Fruit fly (Drosophila melanogaster) whole organism, embryonic: ENCODE results near the gene CG34160.

ENCODE experiments used
- Awh ChIP-seq: fragments of 200-800 bp; sonication (Bioruptor generic); IDR thresholded peaks from 2 replicates; pipeline ENCODE4, ENCODE4 v1.3.6; 2022; ENCODE audit warnings: missing biosample characterization, missing genetic modification characterization
- CG10565 ChIP-seq: fragments of 200-800 bp; sonication (Bioruptor generic); optimal IDR thresholded peaks from 3 replicates; lab custom pipeline; 2016; ENCODE audit warnings: missing biosample characterization, mild to moderate bottlenecking, missing genetic modification characterization
- CG10979 ChIP-seq: fragments of 200-800 bp; sonication (Bioruptor generic); optimal IDR thresholded peaks from 2 replicates; lab custom pipeline; 2018; ENCODE audit warnings: missing biosample characterization, mild to moderate bottlenecking, missing genetic modification characterization, moderate library complexity
- CG11560 ChIP-seq: fragments of 200-800 bp; sonication (Bioruptor generic); IDR thresholded peaks from 3 replicates; pipeline ENCODE4 v1.3.6; 2022; ENCODE audit warnings: missing biosample characterization, missing genetic modification characterization
- CG12299 ChIP-seq: fragments of 200-800 bp; sonication (Bioruptor generic); optimal IDR thresholded peaks from 2 replicates; lab custom pipeline; 2018; ENCODE audit warnings: missing biosample characterization, mild to moderate bottlenecking, missing genetic modification characterization
- CG16779 ChIP-seq: fragments of 200-800 bp; sonication (Bioruptor generic); IDR thresholded peaks from 2 replicates; pipeline ENCODE4 v1.3.6; 2022; ENCODE audit warnings: missing biosample characterization, missing genetic modification characterization
- CG17385 ChIP-seq: fragments of 200-800 bp; sonication (Bioruptor generic); optimal IDR thresholded peaks from 3 replicates; lab custom pipeline; 2018; ENCODE audit warnings: missing biosample characterization, mild to moderate bottlenecking, missing genetic modification characterization
- CG17612 ChIP-seq: fragments of 200-800 bp; sonication (Bioruptor generic); IDR thresholded peaks from 2 replicates; pipeline ENCODE4 v1.3.6; 2022; ENCODE audit warnings: missing biosample characterization, missing genetic modification characterization
- CG18619 ChIP-seq: fragments of 200-800 bp; sonication (Bioruptor generic); optimal IDR thresholded peaks from 3 replicates; lab custom pipeline; 2017; ENCODE audit warnings: missing biosample characterization, mild to moderate bottlenecking, missing genetic modification characterization
- CG31441 ChIP-seq: fragments of 200-800 bp; sonication (Bioruptor generic); IDR thresholded peaks from 2 replicates; pipeline ENCODE4 v1.3.6; 2022; ENCODE audit warnings: missing biosample characterization, missing genetic modification characterization
- CG32532 ChIP-seq: fragments of 200-800 bp; sonication (Bioruptor generic); IDR thresholded peaks from 2 replicates; pipeline ENCODE4 v1.3.6; 2022; ENCODE audit warnings: missing biosample characterization, missing genetic modification characterization
- CG34422 ChIP-seq: fragments of 200-800 bp; sonication (Bioruptor generic); IDR thresholded peaks from 3 replicates; pipeline ENCODE4 v1.3.6; 2022; ENCODE audit warnings: missing biosample characterization, missing genetic modification characterization
- CG3847 ChIP-seq: fragments of 200-800 bp; sonication (Bioruptor generic); IDR thresholded peaks from 2 replicates; pipeline ENCODE4 v1.3.6; 2022; ENCODE audit warnings: missing biosample characterization, missing genetic modification characterization
- CG3995 ChIP-seq: fragments of 200-800 bp; sonication (Bioruptor generic); optimal IDR thresholded peaks from 3 replicates; lab custom pipeline; 2016; ENCODE audit warnings: missing biosample characterization, missing genetic modification characterization
- CG42726 ChIP-seq: fragments of 200-800 bp; sonication (Bioruptor generic); IDR thresholded peaks from 2 replicates; pipeline ENCODE4 v1.3.6; 2022; ENCODE audit warnings: missing biosample characterization, missing genetic modification characterization; ENCODE audit not compliant: partially characterized antibody
- CG4730 ChIP-seq: fragments of 200-800 bp; sonication (Bioruptor generic); IDR thresholded peaks from 2 replicates; pipeline ENCODE4 v1.3.6; 2022; ENCODE audit warnings: missing biosample characterization, missing genetic modification characterization
- CG4820 ChIP-seq: fragments of 200-800 bp; sonication (Bioruptor generic); optimal IDR thresholded peaks from 3 replicates; lab custom pipeline; 2016; ENCODE audit warnings: missing biosample characterization, missing genetic modification characterization
- CG6791 ChIP-seq: fragments of 200-800 bp; sonication (Bioruptor generic); IDR thresholded peaks from 3 replicates; pipeline ENCODE4 v1.3.6; 2022; ENCODE audit warnings: missing biosample characterization, missing genetic modification characterization; ENCODE audit not compliant: partially characterized antibody
- CG6854 ChIP-seq: fragments of 200-800 bp; sonication (Bioruptor generic); optimal IDR thresholded peaks from 3 replicates; lab custom pipeline; 2017; ENCODE audit warnings: missing biosample characterization, mild to moderate bottlenecking, missing genetic modification characterization
- CG7786 ChIP-seq: fragments of 200-800 bp; sonication (Bioruptor generic); optimal IDR thresholded peaks from 2 replicates; lab custom pipeline; 2016; ENCODE audit warnings: missing biosample characterization, missing genetic modification characterization
- CG7839 ChIP-seq: fragments of 200-800 bp; sonication (Bioruptor generic); optimal IDR thresholded peaks from 3 replicates; lab custom pipeline; 2018; ENCODE audit warnings: missing biosample characterization, mild to moderate bottlenecking, missing genetic modification characterization, moderate library complexity
- CG9437 ChIP-seq: fragments of 200-800 bp; sonication (Bioruptor generic); optimal IDR thresholded peaks from 2 replicates; lab custom pipeline; 2018; ENCODE audit warnings: missing biosample characterization, mild to moderate bottlenecking, missing genetic modification characterization
- CG9609 ChIP-seq: fragments of 200-800 bp; sonication (Bioruptor generic); optimal IDR thresholded peaks from 3 replicates; lab custom pipeline; 2016; ENCODE audit warnings: missing biosample characterization, missing genetic modification characterization
- CHES-1-like ChIP-seq: fragments of 200-800 bp; sonication (Bioruptor generic); optimal IDR thresholded peaks from 2 replicates; lab custom pipeline; 2016; ENCODE audit warnings: missing biosample characterization, missing genetic modification characterization
- CrebB ChIP-seq: fragments of 200-800 bp; sonication (Bioruptor generic); optimal IDR thresholded peaks from 3 replicates; lab custom pipeline; 2018; ENCODE audit warnings: missing biosample characterization, mild to moderate bottlenecking, missing genetic modification characterization
- Ets97D ChIP-seq: fragments of 200-800 bp; sonication (Bioruptor generic); optimal IDR thresholded peaks from 3 replicates; lab custom pipeline; 2016; ENCODE audit warnings: missing biosample characterization, missing genetic modification characterization
- Fer1 ChIP-seq: fragments of 200-800 bp; sonication (Bioruptor generic); optimal IDR thresholded peaks from 2 replicates; lab custom pipeline; 2017; ENCODE audit warnings: missing biosample characterization, mild to moderate bottlenecking, missing genetic modification characterization
- Hand ChIP-seq: fragments of 200-800 bp; sonication (Bioruptor generic); optimal IDR thresholded peaks from 2 replicates; lab custom pipeline; 2017; ENCODE audit warnings: mild to moderate bottlenecking, missing biosample characterization, missing genetic modification reagents, missing genetic modification characterization
- Jarid2 ChIP-seq: fragments of 200-800 bp; sonication (Bioruptor generic); optimal IDR thresholded peaks from 3 replicates; lab custom pipeline; 2017; ENCODE audit warnings: mild to moderate bottlenecking, missing biosample characterization, missing genetic modification reagents, missing genetic modification characterization
- Kr ChIP-seq: fragments of 200-800 bp; sonication (Bioruptor generic); optimal IDR thresholded peaks from 2 replicates; lab custom pipeline; 2017; ENCODE audit warnings: missing biosample characterization, mild to moderate bottlenecking, missing genetic modification characterization
- Lpt ChIP-seq: fragments of >200 bp; optimal IDR thresholded peaks from 2 replicates; lab custom pipeline; 2018; ENCODE audit warnings: missing biosample characterization, missing genetic modification characterization
- Ravus ChIP-seq: fragments of 200-800 bp; sonication (Bioruptor generic); IDR thresholded peaks from 2 replicates; pipeline ENCODE4 v1.3.6; 2022; ENCODE audit warnings: missing biosample characterization, missing genetic modification characterization
- Ssrp ChIP-seq: fragments of 200-800 bp; sonication (Bioruptor generic); optimal IDR thresholded peaks from 2 replicates; lab custom pipeline; 2018; ENCODE audit warnings: missing biosample characterization, mild to moderate bottlenecking, missing genetic modification characterization, moderate library complexity
- fu2 ChIP-seq: fragments of 200-800 bp; sonication (Bioruptor generic); optimal IDR thresholded peaks from 2 replicates; lab custom pipeline; 2016; ENCODE audit warnings: missing biosample characterization, missing genetic modification characterization
- grau ChIP-seq: fragments of 200-800 bp; optimal IDR thresholded peaks from 3 replicates; lab custom pipeline; 2019; ENCODE audit warnings: missing biosample characterization, mild to moderate bottlenecking, missing genetic modification characterization, moderate library complexity
- gro ChIP-seq: fragments of 200-800 bp; sonication (Bioruptor generic); optimal IDR thresholded peaks from 2 replicates; lab custom pipeline; 2016; ENCODE audit warnings: missing biosample characterization, missing genetic modification characterization
- jumu ChIP-seq: fragments of 200-800 bp; sonication (Bioruptor generic); optimal IDR thresholded peaks from 3 replicates; lab custom pipeline; 2016; ENCODE audit warnings: missing biosample characterization, missing genetic modification characterization
- lola ChIP-seq, 3 experiments: fragments of >200 bp in 2 of 3; fragments of 200-800 bp in 1 of 3; sonication (Bioruptor generic) in 1 of 3; optimal IDR thresholded peaks; 2 replicates each; lab custom pipeline; 2017 to 2019; ENCODE audit warnings: missing biosample characterization in 3 of 3, missing genetic modification characterization in 3 of 3, mild to moderate bottlenecking in 1 of 3, moderate library complexity in 1 of 3
- oc ChIP-seq: fragments of 200-800 bp; sonication (Bioruptor generic); optimal IDR thresholded peaks from 2 replicates; lab custom pipeline; 2018; ENCODE audit warnings: missing biosample characterization, mild to moderate bottlenecking, missing genetic modification characterization, moderate library complexity
- odd ChIP-seq: fragments of 200-800 bp; sonication (Bioruptor generic); optimal IDR thresholded peaks from 2 replicates; lab custom pipeline; 2017; ENCODE audit warnings: missing biosample characterization, mild to moderate bottlenecking, missing genetic modification characterization
- otp ChIP-seq: fragments of 200-800 bp; sonication (Bioruptor generic); IDR thresholded peaks from 3 replicates; pipeline ENCODE4, ENCODE4 v1.3.6; 2022; ENCODE audit warnings: missing biosample characterization, missing genetic modification characterization
- pan ChIP-seq, 4 experiments: fragments of >200 bp in 3 of 4; fragments of 200-800 bp in 1 of 4; sonication (Bioruptor generic) in 1 of 4; optimal IDR thresholded peaks in 3 of 4; IDR thresholded peaks in 1 of 4; 2 replicates each; pipeline versions ENCODE4 v1.3.6 to Lab custom; 2017 to 2022; ENCODE audit warnings: missing biosample characterization in 2 of 4, missing genetic modification characterization in 2 of 4, mixed read lengths in 1 of 4
- pzg ChIP-seq: fragments of 200-800 bp; sonication (Bioruptor generic); optimal IDR thresholded peaks from 3 replicates; lab custom pipeline; 2018; ENCODE audit warnings: missing biosample characterization, mild to moderate bottlenecking, missing genetic modification characterization, moderate library complexity
- rib ChIP-seq: fragments of 200-800 bp; sonication (Bioruptor generic); IDR thresholded peaks from 2 replicates; pipeline ENCODE4 v1.3.6; 2022; ENCODE audit warnings: missing biosample characterization, missing genetic modification characterization
- ro ChIP-seq: fragments of 200-800 bp; sonication (Bioruptor generic); IDR thresholded peaks from 2 replicates; pipeline ENCODE4 v1.3.6; 2022; ENCODE audit warnings: missing biosample characterization, missing genetic modification characterization
- schlank ChIP-seq: fragments of 200-800 bp; sonication (Bioruptor generic); optimal IDR thresholded peaks from 2 replicates; lab custom pipeline; 2018; ENCODE audit warnings: missing biosample characterization, mild to moderate bottlenecking, missing genetic modification characterization
- sd ChIP-seq: fragments of 200-800 bp; sonication (Bioruptor generic); optimal IDR thresholded peaks from 3 replicates; lab custom pipeline; 2018; ENCODE audit warnings: missing biosample characterization, mild to moderate bottlenecking, missing genetic modification characterization, moderate library complexity
- tgo ChIP-seq: fragments of 200-800 bp; sonication (Bioruptor generic); IDR thresholded peaks from 3 replicates; pipeline ENCODE4 v1.3.6; 2022; ENCODE audit warnings: missing biosample characterization, missing genetic modification characterization
- toy ChIP-seq: fragments of 200-800 bp; sonication (Bioruptor generic); IDR thresholded peaks from 2 replicates; pipeline ENCODE4 v1.3.6; 2022; ENCODE audit warnings: missing biosample characterization, missing genetic modification characterization
- trh ChIP-seq: fragments of 200-800 bp; sonication (Bioruptor generic); optimal IDR thresholded peaks from 2 replicates; lab custom pipeline; 2016; ENCODE audit warnings: missing biosample characterization, missing genetic modification characterization

The CG34160 gene

dm6 chr2L:10616767-10617166, 37.2 kb downstream of the CG34160 start (continued):
- TF ChIP-seq odd (GFP tag; lab: Kevin White, UChicago) (peak; percentile 13), CG34422 (GFP tag; lab: Robert Waterston, UW) (peak; percentile 79), CG18619 (peak; percentile 54), sd (no peak), CG16779 (GFP tag; lab: Robert Waterston, UW) (no peak), tgo (GFP tag; lab: Robert Waterston, UW) (peak; percentile 82), CHES-1-like (GFP tag; lab: Kevin White, UChicago) (peak; percentile 37), CG3847 (peak; percentile 47; the same call in 1 of the 2 replicates), CG10979 (tag; lab: Kevin White, UChicago) (peak; percentile 87), CG3995 (GFP tag; lab: Kevin White, UChicago) (no peak), CG9437 (GFP tag; lab: Kevin White, UChicago) (peak; percentile 34), schlank (tag; lab: Kevin White, UChicago) (no peak), CG17385 (GFP tag; lab: Kevin White, UChicago) (peak; percentile 57), Awh (GFP tag; lab: Robert Waterston, UW) (peak; percentile 90), pzg (GFP tag; lab: Kevin White, UChicago) (no peak), ro (GFP tag; lab: Robert Waterston, UW) (peak; percentile 50), CG17612 (GFP tag; lab: Robert Waterston, UW) (no peak), CG32532 (GFP tag; lab: Robert Waterston, UW) (peak; percentile 53; the same call in 1 of the 2 replicates), CG7839 (tag; lab: Kevin White, UChicago) (peak; percentile 81), CrebB (tag; lab: Kevin White, UChicago) (peak; percentile 24), CG9609 (GFP tag; lab: Kevin White, UChicago) (peak; percentile 49), CG7786 (peak; percentile 45), gro (GFP tag; lab: Kevin White, UChicago) (no peak), Hand (GFP tag; lab: Kevin White, UChicago) (peak; percentile 5), Jarid2 (peak; percentile 23), Ravus (GFP tag; lab: Robert Waterston, UW) (peak; percentile 16), CG12299 (no peak), CG42726 (GFP tag; lab: Robert Waterston, UW) (no peak), pan (optimal IDR thresholded peaks at IDR 0.05; lab: Kevin White, UChicago) (no peak), pan (GFP tag; optimal IDR thresholded peaks at IDR 0.05 in 1 of 2, IDR thresholded peaks at IDR 0.05 in 1 of 2) (peak in 1 of 2 experiments; percentile 90), Lpt (no peak), CG11560 (tag; lab: Robert Waterston, UW) (0 out of 3 replicates have a peak, but pooled peaks have one; percentile 24), CG10565 (GFP tag; lab: Kevin White, UChicago) (peak; percentile 3), trh (GFP tag; lab: Kevin White, UChicago) (no peak), oc (tag; lab: Kevin White, UChicago) (peak; percentile 71), otp (GFP tag; lab: Robert Waterston, UW) (0 out of 3 replicates have a peak, but pooled peaks have one; percentile 63), Ets97D (no peak), CG6854 (GFP tag; lab: Kevin White, UChicago) (no peak), rib (GFP tag; lab: Robert Waterston, UW) (no peak), jumu (peak; percentile 59), grau (tag; lab: Kevin White, UChicago) (peak; percentile 74), fu2 (GFP tag; lab: Kevin White, UChicago) (no peak), Kr (GFP tag; lab: Kevin White, UChicago) (no peak), CG31441 (GFP tag; lab: Robert Waterston, UW) (peak; percentile 76), CG4730 (GFP tag; lab: Robert Waterston, UW) (peak; percentile 77), Fer1 (GFP tag; lab: Kevin White, UChicago) (peak; percentile 28), Ssrp (peak; percentile 68), toy (GFP tag; lab: Robert Waterston, UW) (no peak), CG6791 (GFP tag; lab: Robert Waterston, UW) (no peak), CG4820 (peak; percentile 71), lola (GFP tag; optimal IDR thresholded peaks at IDR 0.05; lab: Kevin White, UChicago) (peak in 1 of 3 experiments; percentile 67)
